Worm (Caenorhabditis elegans): Measurements from ENCODE around the gene sre-2.

ce11 chrII:8127794-8128193 is 25.9 kb upstream of the sre-2 start:
- no peak for TF ChIP-seq him-1 (tag; optimal IDR thresholded peaks at IDR 0.05)
- no peak for TF ChIP-seq dao-5 (tag; optimal IDR thresholded peaks at IDR 0.05)

All from whole organism, L4/young adult.